Fruit fly (Drosophila melanogaster) whole organism, wandering third instar larva: ENCODE results near the gene RpL10Ab.

Experiments used
- Abd-B ChIP-seq: fragments of >200 bp; optimal IDR thresholded peaks from 2 replicates; lab custom pipeline; 2017; ENCODE audit warnings: missing biosample characterization, missing genetic modification characterization
- CG32264 ChIP-seq: fragments of 200-800 bp; sonication (Bioruptor generic); optimal IDR thresholded peaks from 2 replicates; lab custom pipeline; 2016; ENCODE audit warnings: missing biosample characterization, missing genetic modification characterization
- CG9705 ChIP-seq: fragments of 200-800 bp; sonication (Bioruptor generic); optimal IDR thresholded peaks from 2 replicates; lab custom pipeline; 2018; ENCODE audit warnings: missing biosample characterization, mild to moderate bottlenecking, missing genetic modification characterization
- CrebA ChIP-seq: fragments of 200-800 bp; sonication (Bioruptor generic); optimal IDR thresholded peaks from 2 replicates; lab custom pipeline; 2016; ENCODE audit warnings: missing biosample characterization, mild to moderate bottlenecking, missing genetic modification characterization, borderline replicate concordance
- Dfd ChIP-seq: fragments of >200 bp; optimal IDR thresholded peaks from 2 replicates; lab custom pipeline; 2017; ENCODE audit warnings: missing biosample characterization, missing genetic modification characterization
- Dif ChIP-seq: fragments of 200-275, 200-300 bp; sonication (Bioruptor generic); optimal IDR thresholded peaks from 2 replicates; lab custom pipeline; 2018; ENCODE audit warnings: missing biosample characterization, missing genetic modification characterization; ENCODE audit not compliant: partially characterized antibody
- GATAd ChIP-seq: sonication (Bioruptor generic); optimal IDR thresholded peaks from 2 replicates; lab custom pipeline; 2016; ENCODE audit warnings: missing biosample characterization, missing genetic modification characterization
- HLH106 ChIP-seq: fragments of 200-800 bp; optimal IDR thresholded peaks from 3 replicates; lab custom pipeline; 2019; ENCODE audit warnings: missing biosample characterization, mild to moderate bottlenecking, missing genetic modification characterization, moderate library complexity
- Hnf4 ChIP-seq: fragments of 200-800 bp; sonication (Bioruptor generic); optimal IDR thresholded peaks from 2 replicates; lab custom pipeline; 2016; ENCODE audit warnings: missing biosample characterization, mild to moderate bottlenecking, missing genetic modification characterization
- Hr78 ChIP-seq: fragments of >200 bp; optimal IDR thresholded peaks from 2 replicates; lab custom pipeline; 2017; ENCODE audit warnings: missing biosample characterization, missing genetic modification characterization
- Hr83 ChIP-seq: fragments of 200-300 bp; sonication (Bioruptor generic); optimal IDR thresholded peaks from 2 replicates; lab custom pipeline; 2016; ENCODE audit warnings: missing biosample characterization, mild to moderate bottlenecking, missing genetic modification characterization, moderate library complexity; ENCODE audit not compliant: poor library complexity, severe bottlenecking
- Jra ChIP-seq: sonication (Bioruptor generic); optimal IDR thresholded peaks from 2 replicates; lab custom pipeline; 2016; ENCODE audit warnings: missing biosample characterization, missing genetic modification characterization
- Mio ChIP-seq: sonication (Bioruptor generic); optimal IDR thresholded peaks from 2 replicates; lab custom pipeline; 2016; ENCODE audit warnings: missing biosample characterization, missing genetic modification characterization
- Myc ChIP-seq: fragments of >200 bp; optimal IDR thresholded peaks from 2 replicates; lab custom pipeline; 2017
- N ChIP-seq: fragments of >200 bp; optimal IDR thresholded peaks from 2 replicates; lab custom pipeline; 2018; ENCODE audit warnings: missing biosample characterization, missing external identifiers, missing genetic modification characterization
- OdsH ChIP-seq: fragments of 200-800 bp; sonication (Bioruptor generic); optimal IDR thresholded peaks from 2 replicates; lab custom pipeline; 2016; ENCODE audit warnings: missing biosample characterization, mild to moderate bottlenecking, missing genetic modification characterization
- Rel ChIP-seq, 2 experiments: fragments of 200-800 bp; sonication (Bioruptor generic) in 1 of 2; optimal IDR thresholded peaks; 2 replicates in 1 of 2; 3 replicates in 1 of 2; lab custom pipeline; 2016 to 2019; ENCODE audit warnings: mild to moderate bottlenecking in 2 of 2, missing biosample characterization in 2 of 2, missing genetic modification characterization in 2 of 2, moderate library complexity in 1 of 2
- Sp1 ChIP-seq: fragments of 200-800 bp; sonication (Bioruptor generic); optimal IDR thresholded peaks from 3 replicates; lab custom pipeline; 2019; ENCODE audit warnings: missing biosample characterization, mild to moderate bottlenecking, missing genetic modification characterization, moderate library complexity
- Vsx2 ChIP-seq: fragments of 200-300, 225-300 bp; sonication (Bioruptor generic); optimal IDR thresholded peaks from 2 replicates; lab custom pipeline; 2018; ENCODE audit warnings: missing biosample characterization, missing genetic modification characterization; ENCODE audit not compliant: partially characterized antibody
- br ChIP-seq: fragments of 200-800 bp; sonication (Bioruptor generic); optimal IDR thresholded peaks from 2 replicates; lab custom pipeline; 2016; ENCODE audit warnings: missing biosample characterization, missing genetic modification characterization
- brk ChIP-seq: fragments of 200-800 bp; sonication (Bioruptor generic); optimal IDR thresholded peaks from 2 replicates; lab custom pipeline; 2016; ENCODE audit warnings: missing biosample characterization, mild to moderate bottlenecking, missing genetic modification characterization
- dl ChIP-seq, 2 experiments: fragments of 175-275, 200-275 bp in 1 of 2; fragments of 200-275 bp in 1 of 2; sonication (Bioruptor generic); optimal IDR thresholded peaks; lab custom pipeline; 2018; ENCODE audit warnings: mild to moderate bottlenecking in 2 of 2, missing biosample characterization in 2 of 2, missing genetic modification characterization in 2 of 2, moderate library complexity in 2 of 2; ENCODE audit not compliant: partially characterized antibody in 2 of 2, insufficient read depth in 1 of 2
- dmrt93B ChIP-seq: fragments of 200-800 bp; sonication (Bioruptor generic); optimal IDR thresholded peaks from 2 replicates; lab custom pipeline; 2018; ENCODE audit warnings: missing biosample characterization, mild to moderate bottlenecking, missing genetic modification characterization
- dsf ChIP-seq: sonication (Bioruptor generic); optimal IDR thresholded peaks from 2 replicates; lab custom pipeline; 2016; ENCODE audit warnings: missing biosample characterization, missing genetic modification characterization, borderline replicate concordance
- ey ChIP-seq: fragments of 200-800 bp; sonication (Bioruptor generic); optimal IDR thresholded peaks from 2 replicates; lab custom pipeline; 2016; ENCODE audit warnings: missing biosample characterization, missing genetic modification characterization
- foxo ChIP-seq, 2 experiments: fragments of 200-800 bp; sonication (Bioruptor generic); optimal IDR thresholded peaks; 2 replicates in 1 of 2; 3 replicates in 1 of 2; lab custom pipeline; 2016 to 2017; ENCODE audit warnings: missing biosample characterization in 2 of 2, missing genetic modification characterization in 2 of 2
- fru ChIP-seq: fragments of 200-800 bp; sonication (Bioruptor generic); optimal IDR thresholded peaks from 3 replicates; lab custom pipeline; 2016; ENCODE audit warnings: missing biosample characterization, mild to moderate bottlenecking, missing genetic modification characterization
- h ChIP-seq: fragments of 200-800 bp; sonication (Bioruptor generic); optimal IDR thresholded peaks from 3 replicates; lab custom pipeline; 2016; ENCODE audit warnings: missing biosample characterization, mild to moderate bottlenecking, missing genetic modification characterization
- jim ChIP-seq: fragments of 175-275, 200-325 bp; sonication (Bioruptor generic); optimal IDR thresholded peaks from 2 replicates; lab custom pipeline; 2016; ENCODE audit warnings: missing biosample characterization, mild to moderate bottlenecking, missing genetic modification characterization
- lola ChIP-seq: fragments of >200 bp; optimal IDR thresholded peaks from 2 replicates; lab custom pipeline; 2017; ENCODE audit warnings: missing biosample characterization, missing genetic modification characterization
- pan ChIP-seq: fragments of >200 bp; optimal IDR thresholded peaks from 2 replicates; lab custom pipeline; 2017
- psq ChIP-seq: fragments of 200-800 bp; sonication (Bioruptor generic); optimal IDR thresholded peaks from 3 replicates; lab custom pipeline; 2017; ENCODE audit warnings: missing biosample characterization, mild to moderate bottlenecking, missing genetic modification characterization, moderate library complexity
- rgr ChIP-seq: fragments of 200-800 bp; sonication (Bioruptor generic); optimal IDR thresholded peaks from 3 replicates; lab custom pipeline; 2016; ENCODE audit warnings: missing biosample characterization, mild to moderate bottlenecking, missing genetic modification characterization
- sage ChIP-seq: fragments of 200-800 bp; sonication (Bioruptor generic); optimal IDR thresholded peaks from 2 replicates; lab custom pipeline; 2016; ENCODE audit warnings: missing biosample characterization, mild to moderate bottlenecking, missing genetic modification characterization
- sv ChIP-seq: fragments of 200-800 bp; sonication (Bioruptor generic); optimal IDR thresholded peaks from 3 replicates; lab custom pipeline; 2016; ENCODE audit warnings: missing biosample characterization, missing genetic modification characterization
- tai ChIP-seq: sonication (Bioruptor generic); optimal IDR thresholded peaks from 2 replicates; lab custom pipeline; 2016; ENCODE audit warnings: missing biosample characterization, missing genetic modification characterization
- usp ChIP-seq: fragments of >200 bp; optimal IDR thresholded peaks from 2 replicates; lab custom pipeline; 2017; ENCODE audit warnings: missing biosample characterization, missing genetic modification characterization
- woc ChIP-seq: sonication (Bioruptor generic); optimal IDR thresholded peaks from 2 replicates; lab custom pipeline; 2016; ENCODE audit warnings: missing biosample characterization, mild to moderate bottlenecking, missing genetic modification characterization

RpL10Ab gene

dm6 chr3L:11816641-11817040 is 6.0 kb upstream of the RpL10Ab start:
- TF ChIP-seq sage (no peak), OdsH (GFP tag; lab: Kevin White, UChicago) (no peak), N (no peak), Jra (GFP tag; lab: Kevin White, UChicago) (no peak), Mio (GFP tag; lab: Kevin White, UChicago) (no peak), jim (no peak), CG32264 (GFP tag; lab: Kevin White, UChicago) (no peak), HLH106 (no peak), fru (GFP tag; lab: Kevin White, UChicago) (no peak), foxo (GFP tag; optimal IDR thresholded peaks at IDR 0.05; lab: Kevin White, UChicago) (no peak)

DNA sequence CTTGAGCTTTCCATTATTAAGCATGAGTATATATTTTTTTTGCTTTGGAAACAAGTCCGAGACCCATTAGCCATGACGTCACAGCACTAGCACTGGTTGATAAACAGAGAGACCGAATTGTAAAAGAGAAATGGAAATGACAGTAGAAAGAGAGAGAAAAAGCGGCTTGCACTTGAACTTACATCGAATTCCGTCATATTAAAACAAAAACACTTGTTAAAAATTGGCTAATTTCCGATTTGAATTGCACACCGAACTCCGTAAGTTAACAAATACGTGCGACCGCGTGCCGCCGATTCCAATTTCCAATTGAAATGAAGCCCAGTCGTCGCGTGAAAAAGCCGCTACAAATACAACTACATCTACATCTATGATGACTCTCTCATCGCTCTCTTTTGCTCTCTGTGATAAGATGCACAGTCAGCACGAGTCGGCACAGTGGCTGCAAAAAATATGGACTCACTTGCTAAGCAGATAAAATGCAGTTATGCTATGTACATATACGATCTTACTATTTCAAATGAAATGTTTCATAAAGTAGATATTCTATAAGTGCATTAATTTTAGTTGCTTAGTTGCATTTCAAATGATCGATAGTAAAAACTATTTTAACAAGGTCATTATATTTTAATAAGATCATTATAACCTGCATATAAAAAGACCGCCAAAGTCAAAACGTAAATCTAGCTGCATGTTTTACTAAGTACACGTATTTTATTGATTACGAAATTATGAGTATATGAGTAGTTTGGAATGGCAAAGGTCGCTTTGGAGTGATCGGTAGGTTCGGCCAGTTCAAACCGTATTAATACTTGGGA is 2.8 kb upstream of the RpL10Ab start:
- TF ChIP-seq tai (GFP tag; lab: Kevin White, UChicago): no peak
- TF ChIP-seq dmrt93B: no peak
- peak; percentile 37 for TF ChIP-seq Hnf4
- TF ChIP-seq sage: peak; percentile 36
- TF ChIP-seq Dif (GFP tag; lab: Kevin White, UChicago): peak; percentile 88
- TF ChIP-seq CrebA: no peak
- no peak for TF ChIP-seq Mio (GFP tag; lab: Kevin White, UChicago)
- peak; percentile 67 for TF ChIP-seq woc (GFP tag; lab: Kevin White, UChicago)
- peak; percentile 37 for TF ChIP-seq ey (GFP tag; lab: Kevin White, UChicago)
- no peak for TF ChIP-seq Sp1 (GFP tag; lab: Kevin White, UChicago)
- no peak for TF ChIP-seq N
- peak; percentile 29 for TF ChIP-seq Jra (GFP tag; lab: Kevin White, UChicago)
- TF ChIP-seq Hr78: no peak
- no peak for TF ChIP-seq Dfd
- TF ChIP-seq Abd-B (GFP tag; lab: Kevin White, UChicago): no peak
- TF ChIP-seq h (GFP tag; lab: Kevin White, UChicago): peak; percentile 75
- no peak for TF ChIP-seq Rel (GFP tag; optimal IDR thresholded peaks at IDR 0.05; lab: Kevin White, UChicago)
- TF ChIP-seq Rel (tag; optimal IDR thresholded peaks at IDR 0.05; lab: Kevin White, UChicago): no peak
- peak; percentile 31 for TF ChIP-seq br (GFP tag; lab: Kevin White, UChicago)
- no peak for TF ChIP-seq CG32264 (GFP tag; lab: Kevin White, UChicago)
- peak; percentile 38 for TF ChIP-seq Hr83 (GFP tag; lab: Kevin White, UChicago)
- no peak for TF ChIP-seq CG9705 (GFP tag; lab: Kevin White, UChicago)
- peak in 1 of 2 experiments; percentile 50 for TF ChIP-seq foxo (GFP tag; optimal IDR thresholded peaks at IDR 0.05; lab: Kevin White, UChicago)
- no peak for TF ChIP-seq usp (GFP tag; lab: Kevin White, UChicago)
- TF ChIP-seq sv (GFP tag; lab: Kevin White, UChicago): no peak
- peak; percentile 74 for TF ChIP-seq brk
- no peak for TF ChIP-seq dsf
- TF ChIP-seq fru (GFP tag; lab: Kevin White, UChicago): peak; percentile 55
- no peak for TF ChIP-seq psq
- no peak for TF ChIP-seq GATAd (GFP tag; lab: Kevin White, UChicago)
- TF ChIP-seq Myc (lab: Kevin White, UChicago): no peak
- no peak for TF ChIP-seq pan
- peak; percentile 54 for TF ChIP-seq Vsx2 (GFP tag; lab: Kevin White, UChicago)
- no peak for TF ChIP-seq OdsH (GFP tag; lab: Kevin White, UChicago)
- TF ChIP-seq rgr (GFP tag; lab: Kevin White, UChicago): peak; percentile 21
- TF ChIP-seq HLH106: no peak
- TF ChIP-seq lola (GFP tag; lab: Kevin White, UChicago): no peak
- peak; percentile 72 to 78 for TF ChIP-seq dl (GFP tag; optimal IDR thresholded peaks at IDR 0.05; lab: Kevin White, UChicago; ENCODE audit: insufficient read depth in 1 of 2, partially characterized antibody in 2 of 2)
